Fruit fly (Drosophila melanogaster): ENCODE measurements around the gene Sym.
A peak's percentile ranks its signal among the peaks of the same experiment; 100 is the strongest.

Sym gene

dm6 chr3R:5716755-5717309 lies 25.4 kb downstream of the Sym start, which contains the start of gene cas:
TSS of gene cas (minus strand) at chr3R:5716805.
- TF ChIP-seq fd96Ca (GFP tag; IDR thresholded peaks at IDR 0.05) (no peak), EcR (GFP tag; optimal IDR thresholded peaks at IDR 0.05) (no peak), CG34367 (tag; optimal IDR thresholded peaks at IDR 0.05) (no peak), CG4496 (GFP tag; IDR thresholded peaks at IDR 0.05) (no peak), Pif1A (GFP tag; optimal IDR thresholded peaks at IDR 0.05) (no peak), CG14655 (GFP tag; optimal IDR thresholded peaks at IDR 0.05) (no peak), CG32121 (GFP tag; IDR thresholded peaks at IDR 0.05) (no peak), Snoo (tag; optimal IDR thresholded peaks at IDR 0.05) (no peak), CG12605 (GFP tag; IDR thresholded peaks at IDR 0.05) (no peak), rn (GFP tag; IDR thresholded peaks at IDR 0.05) (no peak), CG13204 (GFP tag; optimal IDR thresholded peaks at IDR 0.05) (no peak), D1 (tag; optimal IDR thresholded peaks at IDR 0.05) (no peak), CG17806 (tag; optimal IDR thresholded peaks at IDR 0.05) (no peak)

dm6 chr3R:5705469-5706067 lies 36.7 kb downstream of the Sym start:
- TF ChIP-seq Ets98B (GFP tag; IDR thresholded peaks at IDR 0.05) (peak; percentile 25; the same call in 1 of the 2 replicates), Snoo (tag; optimal IDR thresholded peaks at IDR 0.05) (no peak), CG34367 (tag; optimal IDR thresholded peaks at IDR 0.05) (peak; percentile 23), CG14655 (GFP tag; optimal IDR thresholded peaks at IDR 0.05) (peak; percentile 71), CG8159 (tag; optimal IDR thresholded peaks at IDR 0.05) (peak; percentile 58), rn (GFP tag; IDR thresholded peaks at IDR 0.05) (no peak), CG32121 (GFP tag; IDR thresholded peaks at IDR 0.05) (0 out of 2 replicates have a peak, but pooled peaks have one; percentile 8), CG8301 (tag; optimal IDR thresholded peaks at IDR 0.05) (no peak), Pif1A (GFP tag; optimal IDR thresholded peaks at IDR 0.05) (peak; percentile 38), CG4496 (GFP tag; IDR thresholded peaks at IDR 0.05) (peak; percentile 57; the same call in 2 of the 3 replicates), EcR (GFP tag; optimal IDR thresholded peaks at IDR 0.05) (no peak), fd96Ca (GFP tag; IDR thresholded peaks at IDR 0.05) (no peak), CG12605 (GFP tag; IDR thresholded peaks at IDR 0.05) (no peak), D1 (tag; optimal IDR thresholded peaks at IDR 0.05) (no peak), CG13204 (GFP tag; optimal IDR thresholded peaks at IDR 0.05) (no peak), CG9948 (tag; optimal IDR thresholded peaks at IDR 0.05) (no peak), CG10348 (GFP tag; IDR thresholded peaks at IDR 0.05) (no peak), Pif1B (GFP tag; optimal IDR thresholded peaks at IDR 0.05) (no peak), gl (tag; optimal IDR thresholded peaks at IDR 0.05) (no peak), CG15710 (tag; optimal IDR thresholded peaks at IDR 0.05) (no peak)

- TF ChIP-seq CG17806 (tag; optimal IDR thresholded peaks at IDR 0.05) (no peak), Snoo (tag; optimal IDR thresholded peaks at IDR 0.05) (no peak), CG34367 (tag; optimal IDR thresholded peaks at IDR 0.05) (no peak), D1 (tag; optimal IDR thresholded peaks at IDR 0.05) (no peak), CG4496 (GFP tag; IDR thresholded peaks at IDR 0.05) (no peak), EcR (GFP tag; optimal IDR thresholded peaks at IDR 0.05) (no peak), gl (tag; optimal IDR thresholded peaks at IDR 0.05) (no peak), CG8159 (tag; optimal IDR thresholded peaks at IDR 0.05) (no peak), CG9948 (tag; optimal IDR thresholded peaks at IDR 0.05) (no peak), Ets98B (GFP tag; IDR thresholded peaks at IDR 0.05) (no peak), Pif1B (GFP tag; optimal IDR thresholded peaks at IDR 0.05) (no peak), Pif1A (GFP tag; optimal IDR thresholded peaks at IDR 0.05) (no peak), CG8301 (tag; optimal IDR thresholded peaks at IDR 0.05) (no peak), fd96Ca (GFP tag; IDR thresholded peaks at IDR 0.05) (no peak), CG32121 (GFP tag; IDR thresholded peaks at IDR 0.05) (no peak), CG14655 (GFP tag; optimal IDR thresholded peaks at IDR 0.05) (no peak)
Observed at dm6 chr3R:5704982-5705381, 37.3 kb downstream of the Sym start.

- TF ChIP-seq Pif1A (GFP tag; optimal IDR thresholded peaks at IDR 0.05) (no peak), gl (tag; optimal IDR thresholded peaks at IDR 0.05) (no peak), EcR (GFP tag; optimal IDR thresholded peaks at IDR 0.05) (no peak), Ets98B (GFP tag; IDR thresholded peaks at IDR 0.05) (peak; percentile 42; the same call in 1 of the 2 replicates), CG8301 (tag; optimal IDR thresholded peaks at IDR 0.05) (no peak), CG15710 (tag; optimal IDR thresholded peaks at IDR 0.05) (no peak), CG4496 (GFP tag; IDR thresholded peaks at IDR 0.05) (peak; percentile 51; the same call in 1 of the 3 replicates), CG17806 (tag; optimal IDR thresholded peaks at IDR 0.05) (no peak), CG32121 (GFP tag; IDR thresholded peaks at IDR 0.05) (peak; percentile 29; the same call in 1 of the 2 replicates)
Observed at dm6 chr3R:5701104-5701503, 41.2 kb downstream of the Sym start.

- TF ChIP-seq CG17806 (tag; optimal IDR thresholded peaks at IDR 0.05) (no peak), CG4496 (GFP tag; IDR thresholded peaks at IDR 0.05) (peak; percentile 29; the same call in 1 of the 3 replicates), CG14655 (GFP tag; optimal IDR thresholded peaks at IDR 0.05) (no peak)
Observed at dm6 chr3R:5696384-5696783, 45.9 kb downstream of the Sym start.

- peak; percentile 81 for TF ChIP-seq CG32121 (GFP tag; IDR thresholded peaks at IDR 0.05)
- TF ChIP-seq rn (GFP tag; IDR thresholded peaks at IDR 0.05) = 0 out of 2 replicates have a peak, but pooled peaks have one; percentile 22
- TF ChIP-seq CG8159 (tag; optimal IDR thresholded peaks at IDR 0.05) = peak; percentile 84
- no peak for TF ChIP-seq CG9948 (tag; optimal IDR thresholded peaks at IDR 0.05)
- peak; percentile 78 for TF ChIP-seq CG8301 (tag; optimal IDR thresholded peaks at IDR 0.05)
- peak; percentile 11 for TF ChIP-seq Snoo (tag; optimal IDR thresholded peaks at IDR 0.05)
- TF ChIP-seq D1 (tag; optimal IDR thresholded peaks at IDR 0.05) = no peak
- no peak for TF ChIP-seq CG10348 (GFP tag; IDR thresholded peaks at IDR 0.05)
- TF ChIP-seq CG14655 (GFP tag; optimal IDR thresholded peaks at IDR 0.05) = peak; percentile 61
- peak; percentile 36 for TF ChIP-seq Pif1B (GFP tag; optimal IDR thresholded peaks at IDR 0.05)
- peak; percentile 81 for TF ChIP-seq CG12605 (GFP tag; IDR thresholded peaks at IDR 0.05)
- no peak for TF ChIP-seq CG13204 (GFP tag; optimal IDR thresholded peaks at IDR 0.05)
- TF ChIP-seq Pif1A (GFP tag; optimal IDR thresholded peaks at IDR 0.05) = peak; percentile 76
- TF ChIP-seq fd96Ca (GFP tag; IDR thresholded peaks at IDR 0.05) = peak; percentile 62; the same call in 2 of the 3 replicates
- TF ChIP-seq gl (tag; optimal IDR thresholded peaks at IDR 0.05) = no peak
- no peak for TF ChIP-seq CG17806 (tag; optimal IDR thresholded peaks at IDR 0.05)
- peak; percentile 84 for TF ChIP-seq Ets98B (GFP tag; IDR thresholded peaks at IDR 0.05)
- peak; percentile 40 for TF ChIP-seq CG15710 (tag; optimal IDR thresholded peaks at IDR 0.05)
- no peak for TF ChIP-seq EcR (GFP tag; optimal IDR thresholded peaks at IDR 0.05)
- peak; percentile 89 for TF ChIP-seq CG4496 (GFP tag; IDR thresholded peaks at IDR 0.05)
- peak; percentile 49 for TF ChIP-seq CG34367 (tag; optimal IDR thresholded peaks at IDR 0.05)
Observed at dm6 chr3R:5694461-5694860, 47.8 kb downstream of the Sym start.

Data from whole organism, pupa.